Worm (Caenorhabditis elegans): ENCODE data around the gene T20D4.3.

- no peak for TF ChIP-seq W03F9.2 (tag; optimal IDR thresholded peaks at IDR 0.05)
- TF ChIP-seq him-1 (tag; optimal IDR thresholded peaks at IDR 0.05), result no peak
Measured at ce11 chrV:3410098-3410570, 7.9 kb upstream of the T20D4.3 start, which contains the start of gene arrd-22.
